Worm (Caenorhabditis elegans) whole organism, young adult: ENCODE data around the gene spat-3.
A peak's percentile ranks its signal among the peaks of the same experiment; 100 is the strongest.

Experiments
- B0035.1 ChIP-seq: sonication (generic microtip); optimal IDR thresholded peaks from 2 replicates; lab custom pipeline; 2016; ENCODE audit warnings: missing genetic modification characterization, mild to moderate bottlenecking, missing compliant biosample characterization, missing genotype, missing genetic modification reagents
- C06A6.2 ChIP-seq: fragments of 200-800 bp; sonication (Bioruptor generic); conservative IDR thresholded peaks from 2 replicates; pipeline ENCODE4 v1.3.6; 2022; ENCODE audit warnings: missing genetic modification characterization, missing compliant biosample characterization
- F10E7.11 ChIP-seq: sonication (generic microtip); optimal IDR thresholded peaks from 2 replicates; lab custom pipeline; 2017; ENCODE audit warnings: mild to moderate bottlenecking, missing genetic modification characterization, moderate library complexity, missing compliant biosample characterization
- F39B2.1 ChIP-seq: fragments of 200-800 bp; sonication (Bioruptor generic); IDR thresholded peaks from 2 replicates; pipeline ENCODE4 v1.3.6; 2022; ENCODE audit warnings: missing genetic modification reagents, missing genetic modification characterization, missing compliant biosample characterization
- F52B5.7 ChIP-seq: sonication (generic microtip); optimal IDR thresholded peaks from 2 replicates; lab custom pipeline; 2016; ENCODE audit warnings: mild to moderate bottlenecking, missing genetic modification characterization, missing compliant biosample characterization
- F57A8.1 ChIP-seq: fragments of 200-800 bp; sonication (Bioruptor generic); optimal IDR thresholded peaks from 2 replicates; lab custom pipeline; 2018; ENCODE audit warnings: mild to moderate bottlenecking, missing genetic modification characterization, moderate library complexity, missing compliant biosample characterization
- Y95B8A.8 ChIP-seq: fragments of 200-800 bp; sonication (Bioruptor generic); IDR thresholded peaks from 2 replicates; pipeline ENCODE4 v1.3.6; 2022; ENCODE audit warnings: missing genetic modification reagents, missing genetic modification characterization, missing compliant biosample characterization
- aptf-3 ChIP-seq: fragments of 200-800 bp; sonication (Bioruptor generic); IDR thresholded peaks from 2 replicates; pipeline ENCODE4 v1.3.6; 2022; ENCODE audit warnings: missing genetic modification characterization, missing compliant biosample characterization
- attf-5 ChIP-seq: fragments of 200-800 bp; sonication (Bioruptor generic); optimal IDR thresholded peaks from 2 replicates; lab custom pipeline; 2018; ENCODE audit warnings: mild to moderate bottlenecking, missing genetic modification characterization, missing compliant biosample characterization
- attf-6 ChIP-seq: fragments of 200-800 bp; sonication (Bioruptor generic); IDR thresholded peaks from 2 replicates; pipeline ENCODE4 v1.3.6; 2022; ENCODE audit warnings: missing genetic modification reagents, missing genetic modification characterization, missing compliant biosample characterization
- cebp-2 ChIP-seq: fragments of 200-800 bp; sonication (Bioruptor generic); IDR thresholded peaks from 2 replicates; pipeline ENCODE4 v1.3.6; 2022; ENCODE audit warnings: missing genetic modification characterization, missing compliant biosample characterization
- ceh-27 ChIP-seq: fragments of 200-800 bp; sonication (Bioruptor generic); optimal IDR thresholded peaks from 2 replicates; lab custom pipeline; 2018; ENCODE audit warnings: mild to moderate bottlenecking, missing genetic modification characterization, moderate library complexity, missing compliant biosample characterization
- ceh-91 ChIP-seq: fragments of 200-800 bp; sonication (Bioruptor generic); IDR thresholded peaks from 2 replicates; pipeline ENCODE4 v1.3.6; 2022; ENCODE audit warnings: missing genetic modification reagents, missing genetic modification characterization, missing compliant biosample characterization
- chd-7 ChIP-seq: sonication (generic microtip); optimal IDR thresholded peaks from 2 replicates; lab custom pipeline; 2016; ENCODE audit warnings: mild to moderate bottlenecking, missing genetic modification characterization, moderate library complexity, missing compliant biosample characterization
- fkh-3 ChIP-seq: sonication (generic microtip); optimal IDR thresholded peaks from 2 replicates; lab custom pipeline; 2016; ENCODE audit warnings: mild to moderate bottlenecking, missing genetic modification characterization, missing compliant biosample characterization
- hlh-12 ChIP-seq: sonication (generic microtip); optimal IDR thresholded peaks from 2 replicates; lab custom pipeline; 2016; ENCODE audit warnings: missing genetic modification characterization, missing compliant biosample characterization
- lin-26 ChIP-seq: fragments of 200-800 bp; sonication (Bioruptor generic); IDR thresholded peaks from 2 replicates; pipeline ENCODE4 v1.3.6; 2022; ENCODE audit warnings: missing genetic modification reagents, missing genetic modification characterization, missing compliant biosample characterization
- lin-40 ChIP-seq: sonication (generic microtip); optimal IDR thresholded peaks from 2 replicates; lab custom pipeline; 2016; ENCODE audit warnings: missing genetic modification characterization, mild to moderate bottlenecking, missing compliant biosample characterization, missing genotype, missing genetic modification reagents
- lin-54 ChIP-seq: fragments of 200-800 bp; sonication (Bioruptor generic); optimal IDR thresholded peaks from 2 replicates; lab custom pipeline; 2018; ENCODE audit warnings: mild to moderate bottlenecking, missing genetic modification characterization, missing compliant biosample characterization
- lir-1 ChIP-seq: fragments of 200-800 bp; sonication (Bioruptor generic); conservative IDR thresholded peaks from 2 replicates; pipeline ENCODE4 v1.3.6; 2022; ENCODE audit warnings: missing genetic modification reagents, missing genetic modification characterization, missing compliant biosample characterization
- madf-3 ChIP-seq: fragments of 200-800 bp; sonication (Bioruptor generic); IDR thresholded peaks from 2 replicates; pipeline ENCODE4 v1.3.6; 2022; ENCODE audit warnings: missing genetic modification reagents, missing genetic modification characterization, missing compliant biosample characterization
- nhr-120 ChIP-seq: fragments of 200-800 bp; sonication (Bioruptor generic); IDR thresholded peaks from 2 replicates; pipeline ENCODE4 v1.3.6; 2022; ENCODE audit warnings: missing genetic modification characterization, missing compliant biosample characterization
- nhr-27 ChIP-seq: fragments of 200-800 bp; sonication (Bioruptor generic); optimal IDR thresholded peaks from 2 replicates; lab custom pipeline; 2018; ENCODE audit warnings: mild to moderate bottlenecking, missing genetic modification characterization, moderate library complexity, missing compliant biosample characterization
- nhr-80 ChIP-seq: sonication (generic microtip); optimal IDR thresholded peaks from 2 replicates; lab custom pipeline; 2016; ENCODE audit warnings: missing genetic modification characterization, missing compliant biosample characterization
- pbrm-1 ChIP-seq: fragments of 200-800 bp; sonication (Bioruptor generic); IDR thresholded peaks from 2 replicates; pipeline ENCODE4 v1.3.6; 2022; ENCODE audit warnings: missing genetic modification reagents, missing genetic modification characterization, missing compliant biosample characterization
- rec-8 ChIP-seq, 2 experiments: sonication (generic microtip); optimal IDR thresholded peaks; 2 replicates each; lab custom pipeline; 2016; ENCODE audit warnings: mild to moderate bottlenecking in 2 of 2, missing genetic modification characterization in 2 of 2, missing genetic modification reagents in 2 of 2, missing genotype in 2 of 2, missing biosample characterization in 1 of 2, missing compliant biosample characterization in 1 of 2, moderate library complexity in 1 of 2
- snpc-1.1 ChIP-seq: sonication (generic microtip); optimal IDR thresholded peaks from 2 replicates; lab custom pipeline; 2017; ENCODE audit warnings: missing genetic modification characterization, mild to moderate bottlenecking, missing compliant biosample characterization, antibody characterized with exemption, moderate library complexity, missing genotype, missing genetic modification reagents; ENCODE audit not compliant: insufficient read depth
- tbx-9 ChIP-seq: sonication (generic microtip); optimal IDR thresholded peaks from 2 replicates; lab custom pipeline; 2016; ENCODE audit warnings: borderline replicate concordance, missing genetic modification characterization, inconsistent platforms, missing compliant biosample characterization
- xnd-1 ChIP-seq: sonication (generic microtip); optimal IDR thresholded peaks from 2 replicates; lab custom pipeline; 2016; ENCODE audit warnings: missing genotype, missing genetic modification reagents, missing genetic modification characterization, missing compliant biosample characterization
- zfh-2 ChIP-seq: fragments of 200-800 bp; sonication (Bioruptor generic); conservative IDR thresholded peaks from 2 replicates; pipeline ENCODE4 v1.3.6; 2022; ENCODE audit warnings: missing genetic modification reagents, missing genetic modification characterization, missing compliant biosample characterization
- ztf-18 ChIP-seq: sonication (generic microtip); optimal IDR thresholded peaks from 2 replicates; lab custom pipeline; 2016; ENCODE audit warnings: missing genotype, mild to moderate bottlenecking, missing genetic modification characterization, missing compliant biosample characterization
- ztf-28 ChIP-seq: fragments of 200-800 bp; sonication (Bioruptor generic); IDR thresholded peaks from 2 replicates; pipeline ENCODE4 v1.3.6; 2022; ENCODE audit warnings: missing genetic modification reagents, missing genetic modification characterization, missing compliant biosample characterization

Gene spat-3

DNA sequence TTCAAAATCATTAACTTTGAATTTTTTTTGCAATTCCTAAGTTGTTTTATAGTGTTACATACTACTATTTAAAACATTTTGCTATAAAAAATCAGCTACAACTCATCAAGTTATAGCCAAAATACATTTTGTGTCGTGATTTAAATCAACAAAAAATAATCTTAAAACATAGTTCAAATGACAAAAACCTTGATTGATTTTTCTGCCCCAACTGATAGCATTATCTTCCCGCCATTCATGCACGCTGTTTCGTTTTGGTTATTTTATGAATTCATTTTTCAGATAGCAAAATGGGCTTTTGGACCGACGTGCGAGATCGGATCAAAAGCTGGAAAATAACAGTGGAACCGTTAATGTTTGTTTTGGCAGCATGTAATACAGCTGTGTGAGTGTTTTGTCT, 26.4 kb upstream of the spat-3 start, which contains the start of gene slcr-46.1:
Gene slcr-46.1 (plus strand): TSS at position 274 of the 400 bp plus-strand sequence.
- TF ChIP-seq nhr-80 (tag; lab: Kevin White, UChicago): peak; percentile 60
- no peak for TF ChIP-seq zfh-2 (GFP tag; lab: Robert Waterston, UW)
- TF ChIP-seq snpc-1.1 (tag; lab: Kevin White, UChicago): no peak

DNA sequence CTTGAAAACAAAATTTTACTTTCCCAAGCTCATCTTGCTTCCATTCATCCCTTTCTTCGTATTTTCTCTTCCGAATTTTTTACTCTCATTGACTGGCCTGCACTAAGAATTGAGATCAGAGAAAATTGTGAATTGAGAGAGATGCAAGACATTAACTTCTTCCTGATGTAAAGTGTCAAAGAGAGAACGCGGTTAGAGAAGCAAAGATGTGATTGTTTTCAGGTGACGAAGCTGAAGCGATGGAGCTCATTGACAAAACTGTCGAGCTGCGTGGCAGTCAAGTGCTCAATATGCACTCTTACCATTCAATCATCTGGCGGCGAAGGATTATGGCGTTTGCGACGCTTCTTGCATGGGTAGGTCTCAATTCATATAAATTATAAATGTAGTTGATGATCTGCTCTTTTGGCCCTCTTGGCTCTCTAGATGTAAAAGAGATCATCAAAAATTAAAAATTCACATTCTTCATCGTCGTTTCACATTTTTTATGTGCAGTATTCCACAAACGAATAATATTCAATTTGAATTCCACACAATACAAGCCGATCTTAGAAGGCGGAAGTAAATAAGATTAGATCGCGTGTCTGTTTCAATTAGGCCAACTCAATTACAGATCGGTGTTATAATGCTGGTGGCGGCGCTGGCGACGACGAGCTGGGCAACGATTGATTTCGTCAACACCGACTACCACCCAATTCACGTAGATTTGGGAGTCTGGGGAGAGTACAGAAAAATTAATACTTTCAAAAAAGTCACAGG, 23.3 kb upstream of the spat-3 start:
- TF ChIP-seq lin-26 (no peak), lir-1 (GFP tag; lab: Robert Waterston, UW) (no peak), cebp-2 (GFP tag; lab: Robert Waterston, UW) (no peak), pbrm-1 (GFP tag; lab: Robert Waterston, UW) (no peak), nhr-120 (no peak), madf-3 (GFP tag; lab: Robert Waterston, UW) (no peak), F39B2.1 (GFP tag; lab: Robert Waterston, UW) (no peak), aptf-3 (GFP tag; lab: Robert Waterston, UW) (no peak), fkh-3 (tag; lab: Kevin White, UChicago) (no peak), ztf-28 (no peak), rec-8 (tag; optimal IDR thresholded peaks at IDR 0.05; lab: Kevin White, UChicago) (no peak), chd-7 (no peak), Y95B8A.8 (GFP tag; lab: Robert Waterston, UW) (no peak), F10E7.11 (tag; lab: Kevin White, UChicago) (no peak), hlh-12 (tag; lab: Kevin White, UChicago) (no peak), C06A6.2 (GFP tag; lab: Robert Waterston, UW) (no peak)

DNA sequence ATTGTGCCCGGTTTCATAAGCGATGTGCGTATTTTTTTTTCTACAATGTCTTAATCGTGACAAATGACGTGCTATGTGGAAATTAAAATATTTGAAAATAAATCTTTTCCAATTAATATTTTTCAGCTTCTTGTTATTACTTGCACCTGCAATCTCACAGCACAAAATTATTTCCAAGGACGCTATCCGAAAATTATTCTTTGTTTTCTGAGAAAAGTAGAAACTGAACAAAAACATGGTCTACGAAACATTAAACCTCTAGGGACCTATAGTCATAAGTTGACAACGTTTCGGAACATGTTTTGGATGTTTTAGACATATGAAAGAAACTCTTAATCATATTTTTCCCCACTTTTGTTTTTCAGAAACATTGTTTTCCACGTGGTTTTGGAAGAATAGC, 22.6 kb upstream of the spat-3 start:
- no peak for TF ChIP-seq lin-40
- TF ChIP-seq nhr-120: no peak
- TF ChIP-seq ceh-91 (GFP tag; lab: Robert Waterston, UW): no peak
- no peak for TF ChIP-seq ceh-27 (GFP tag; lab: Kevin White, UChicago)
- no peak for TF ChIP-seq F57A8.1 (GFP tag; lab: Kevin White, UChicago)
- no peak for TF ChIP-seq Y95B8A.8 (GFP tag; lab: Robert Waterston, UW)
- TF ChIP-seq attf-5 (GFP tag; lab: Kevin White, UChicago): no peak
- no peak for TF ChIP-seq attf-6 (GFP tag; lab: Robert Waterston, UW)
- no peak for TF ChIP-seq cebp-2 (GFP tag; lab: Robert Waterston, UW)
- TF ChIP-seq aptf-3 (GFP tag; lab: Robert Waterston, UW): no peak
- no peak for TF ChIP-seq B0035.1
- TF ChIP-seq nhr-27 (tag; lab: Kevin White, UChicago): no peak
- no peak for TF ChIP-seq ztf-18
- TF ChIP-seq tbx-9: no peak

- TF ChIP-seq ztf-18: no peak
- TF ChIP-seq xnd-1 (tag; lab: Kevin White, UChicago): no peak
- TF ChIP-seq nhr-120: no peak
- TF ChIP-seq nhr-27 (tag; lab: Kevin White, UChicago): no peak
- TF ChIP-seq lir-1 (GFP tag; lab: Robert Waterston, UW): no peak
- TF ChIP-seq F52B5.7 (tag; lab: Kevin White, UChicago): no peak
- no peak for TF ChIP-seq lin-54
Measured at ce11 chrX:4626891-4627290, 21.2 kb upstream of the spat-3 start.
